Worm (Caenorhabditis elegans): ENCODE measurements around the gene T01D3.1.

DNA sequence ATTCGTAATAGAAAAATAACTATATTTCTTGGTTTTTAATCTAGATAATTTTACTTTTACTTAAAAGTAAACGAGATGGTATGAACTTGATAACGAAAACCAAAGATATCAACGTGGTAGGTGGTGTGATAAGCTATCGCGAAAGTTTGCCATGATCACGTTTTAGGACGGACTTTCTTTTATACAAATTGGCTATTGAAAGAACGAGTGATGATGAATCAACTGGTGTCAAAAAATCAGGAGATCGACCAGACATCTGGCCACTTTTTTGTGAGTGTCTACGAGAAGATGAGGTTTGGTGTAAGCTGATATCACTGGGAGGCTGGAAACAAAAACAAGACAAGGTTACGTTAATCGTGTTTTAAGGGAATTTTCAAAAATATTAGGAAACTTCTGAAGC, 30.5 kb upstream of the T01D3.1 start:
- TF ChIP-seq W03F9.2 (tag; optimal IDR thresholded peaks at IDR 0.05), result no peak
- TF ChIP-seq dao-5 (tag; optimal IDR thresholded peaks at IDR 0.05), result no peak

All from whole organism, L4/young adult.